Fruit fly (Drosophila melanogaster) Kc167 (cell line): ENCODE data around the gene fne.

Experiments used
- Sin3A ChIP-seq: fragments of >200 bp; optimal IDR thresholded peaks from 2 replicates; lab custom pipeline; 2018; ENCODE audit warnings: missing external identifiers
- psq ChIP-seq: fragments of >200 bp; optimal IDR thresholded peaks from 2 replicates; lab custom pipeline; 2017; ENCODE audit warnings: missing external identifiers

dm6 chrX:12905901-12906689 lies 11.2 kb upstream of the fne start, which contains the start of gene CG4404:
- TF ChIP-seq psq (lab: Kevin White, UChicago) (no peak), Sin3A (no peak)
